Fruit fly (Drosophila melanogaster) whole organism, embryonic: Measurements from ENCODE around the gene tomb.

Source experiments
- C15 ChIP-seq: fragments of 200-800 bp; sonication (Bioruptor generic); IDR thresholded peaks from 3 replicates; pipeline ENCODE4 v1.3.6; 2022; ENCODE audit warnings: missing biosample characterization, missing genetic modification characterization
- CG10274 ChIP-seq: fragments of 200-800 bp; sonication (Bioruptor generic); optimal IDR thresholded peaks from 3 replicates; lab custom pipeline; 2017; ENCODE audit warnings: missing biosample characterization, mild to moderate bottlenecking, missing genetic modification characterization
- CG10462 ChIP-seq: fragments of 200-800 bp; sonication (Bioruptor generic); optimal IDR thresholded peaks from 2 replicates; lab custom pipeline; 2016; ENCODE audit warnings: missing biosample characterization, missing genetic modification characterization
- CG10959 ChIP-seq: fragments of 200-800 bp; sonication (Bioruptor generic); IDR thresholded peaks from 2 replicates; pipeline ENCODE4 v1.3.6; 2022; ENCODE audit warnings: missing biosample characterization, missing genetic modification characterization
- CG11504 ChIP-seq: fragments of 200-800 bp; sonication (Bioruptor generic); optimal IDR thresholded peaks from 3 replicates; lab custom pipeline; 2019; ENCODE audit warnings: missing biosample characterization, mild to moderate bottlenecking, missing genetic modification characterization, moderate library complexity
- CG14860 ChIP-seq: fragments of 200-800 bp; sonication (Bioruptor generic); IDR thresholded peaks from 3 replicates; pipeline ENCODE4 v1.3.6; 2022; ENCODE audit warnings: missing biosample characterization, missing genetic modification characterization; ENCODE audit not compliant: partially characterized antibody
- CG16779 ChIP-seq: fragments of 200-800 bp; sonication (Bioruptor generic); IDR thresholded peaks from 2 replicates; pipeline ENCODE4 v1.3.6; 2022; ENCODE audit warnings: missing biosample characterization, missing genetic modification characterization
- CG17568 ChIP-seq: fragments of 200-800 bp; sonication (Bioruptor generic); optimal IDR thresholded peaks from 2 replicates; lab custom pipeline; 2018; ENCODE audit warnings: missing biosample characterization, mild to moderate bottlenecking, missing genetic modification characterization, moderate library complexity
- CG3065 ChIP-seq: fragments of 200-800 bp; sonication (Bioruptor generic); optimal IDR thresholded peaks from 2 replicates; lab custom pipeline; 2016; ENCODE audit warnings: missing biosample characterization, missing genetic modification characterization
- CG32532 ChIP-seq: fragments of 200-800 bp; sonication (Bioruptor generic); IDR thresholded peaks from 2 replicates; pipeline ENCODE4 v1.3.6; 2022; ENCODE audit warnings: missing biosample characterization, missing genetic modification characterization
- CG32772 ChIP-seq: fragments of 200-800 bp; sonication (Bioruptor generic); IDR thresholded peaks from 2 replicates; pipeline ENCODE4 v1.3.6; 2022; ENCODE audit warnings: missing biosample characterization, missing genetic modification characterization
- CG3281 ChIP-seq: fragments of 200-800 bp; sonication (Bioruptor generic); optimal IDR thresholded peaks from 3 replicates; lab custom pipeline; 2017; ENCODE audit warnings: missing biosample characterization, mild to moderate bottlenecking, missing genetic modification characterization
- CG6254 ChIP-seq: fragments of 200-800 bp; sonication (Bioruptor generic); optimal IDR thresholded peaks from 3 replicates; lab custom pipeline; 2017; ENCODE audit warnings: mild to moderate bottlenecking, missing biosample characterization, missing genetic modification reagents, missing genetic modification characterization
- CG7271 ChIP-seq: fragments of 200-800 bp; sonication (Bioruptor generic); optimal IDR thresholded peaks from 2 replicates; lab custom pipeline; 2018; ENCODE audit warnings: missing biosample characterization, mild to moderate bottlenecking, missing genetic modification characterization, moderate library complexity
- CG9437 ChIP-seq: fragments of 200-800 bp; sonication (Bioruptor generic); optimal IDR thresholded peaks from 2 replicates; lab custom pipeline; 2018; ENCODE audit warnings: missing biosample characterization, mild to moderate bottlenecking, missing genetic modification characterization
- CkIIα-i1 ChIP-seq: fragments of 200-800 bp; sonication (Bioruptor generic); IDR thresholded peaks from 2 replicates; pipeline ENCODE4 v1.3.6; 2022; ENCODE audit warnings: missing biosample characterization, missing genetic modification characterization
- D ChIP-seq, 2 experiments: fragments of 200-800 bp in 1 of 2; fragments of >200 bp in 1 of 2; sonication (Bioruptor generic) in 1 of 2; optimal IDR thresholded peaks; 2 replicates in 1 of 2; 3 replicates in 1 of 2; lab custom pipeline; 2017; ENCODE audit warnings: mild to moderate bottlenecking in 1 of 2, missing biosample characterization in 1 of 2, missing genetic modification characterization in 1 of 2, missing genetic modification reagents in 1 of 2
- Dbx ChIP-seq: fragments of 200-800 bp; sonication (Bioruptor generic); IDR thresholded peaks from 3 replicates; pipeline ENCODE4 v1.3.6; 2022; ENCODE audit warnings: missing biosample characterization, missing genetic modification characterization
- Deaf1 ChIP-seq: fragments of 200-800 bp; optimal IDR thresholded peaks from 3 replicates; lab custom pipeline; 2019; ENCODE audit warnings: missing biosample characterization, mild to moderate bottlenecking, missing genetic modification characterization, moderate library complexity
- Dip2 ChIP-seq: fragments of 200-800 bp; sonication (Bioruptor generic); IDR thresholded peaks from 2 replicates; pipeline ENCODE4 v1.3.6; 2022; ENCODE audit warnings: missing biosample characterization, missing genetic modification characterization
- E2f2 ChIP-seq: fragments of 200-800 bp; sonication (Bioruptor generic); IDR thresholded peaks from 2 replicates; pipeline ENCODE4 v1.3.6; 2022; ENCODE audit warnings: missing biosample characterization, missing genetic modification characterization
- GATAe ChIP-seq: fragments of 200-800 bp; sonication (Bioruptor generic); conservative IDR thresholded peaks from 2 replicates; pipeline ENCODE4 v1.3.6; 2022; ENCODE audit warnings: missing biosample characterization, missing genetic modification characterization
- Hey ChIP-seq: fragments of 200-800 bp; sonication (Bioruptor generic); optimal IDR thresholded peaks from 3 replicates; lab custom pipeline; 2018; ENCODE audit warnings: missing biosample characterization, mild to moderate bottlenecking, missing genetic modification characterization
- Hr39 ChIP-seq: fragments of >200 bp; optimal IDR thresholded peaks from 2 replicates; lab custom pipeline; 2017
- Hr51 ChIP-seq, 2 experiments: fragments of 200-800 bp; sonication (Bioruptor generic); optimal IDR thresholded peaks; 2 replicates in 1 of 2; 3 replicates in 1 of 2; lab custom pipeline; 2016 to 2018; ENCODE audit warnings: missing biosample characterization in 2 of 2, missing genetic modification characterization in 2 of 2, mild to moderate bottlenecking in 1 of 2, moderate library complexity in 1 of 2
- Mrtf ChIP-seq: fragments of 200-800 bp; sonication (Bioruptor generic); IDR thresholded peaks from 3 replicates; pipeline ENCODE4 v1.3.6; 2022; ENCODE audit warnings: missing biosample characterization, missing genetic modification characterization
- NK7.1 ChIP-seq: fragments of 200-800 bp; sonication (Bioruptor generic); optimal IDR thresholded peaks from 3 replicates; lab custom pipeline; 2016; ENCODE audit warnings: missing biosample characterization, missing genetic modification characterization
- Sox102F ChIP-seq: fragments of 200-800 bp; sonication (Bioruptor generic); optimal IDR thresholded peaks from 2 replicates; lab custom pipeline; 2018; ENCODE audit warnings: missing biosample characterization, mild to moderate bottlenecking, missing genetic modification characterization, moderate library complexity
- YL-1 ChIP-seq: fragments of 200-800 bp; sonication (Bioruptor generic); optimal IDR thresholded peaks from 3 replicates; lab custom pipeline; 2017; ENCODE audit warnings: missing biosample characterization, mild to moderate bottlenecking, missing genetic modification characterization
- al ChIP-seq: fragments of 200-800 bp; sonication (Bioruptor generic); IDR thresholded peaks from 2 replicates; pipeline ENCODE4 v1.3.6; 2022; ENCODE audit warnings: missing biosample characterization, missing genetic modification characterization
- aop ChIP-seq: fragments of 200-800 bp; sonication (Bioruptor generic); IDR thresholded peaks from 2 replicates; pipeline ENCODE4 v1.3.6; 2022; ENCODE audit warnings: missing biosample characterization, missing genetic modification characterization
- emc ChIP-seq: fragments of 200-800 bp; sonication (Bioruptor generic); optimal IDR thresholded peaks from 2 replicates; lab custom pipeline; 2016; ENCODE audit warnings: missing biosample characterization, missing genetic modification characterization
- fd96Cb ChIP-seq: fragments of 200-800 bp; sonication (Bioruptor generic); optimal IDR thresholded peaks from 2 replicates; lab custom pipeline; 2018; ENCODE audit warnings: missing biosample characterization, mild to moderate bottlenecking, missing genetic modification characterization, moderate library complexity
- gro ChIP-seq: fragments of 200-800 bp; sonication (Bioruptor generic); optimal IDR thresholded peaks from 2 replicates; lab custom pipeline; 2016; ENCODE audit warnings: missing biosample characterization, missing genetic modification characterization
- hbn ChIP-seq: fragments of 200-800 bp; sonication (Bioruptor generic); IDR thresholded peaks from 2 replicates; pipeline ENCODE4 v1.3.6; 2022; ENCODE audit warnings: missing biosample characterization, missing genetic modification characterization; ENCODE audit not compliant: partially characterized antibody
- jing ChIP-seq: fragments of 200-800 bp; sonication (Bioruptor generic); optimal IDR thresholded peaks from 2 replicates; lab custom pipeline; 2018; ENCODE audit warnings: missing biosample characterization, mild to moderate bottlenecking, missing genetic modification characterization
- jumu ChIP-seq: fragments of 200-800 bp; sonication (Bioruptor generic); optimal IDR thresholded peaks from 3 replicates; lab custom pipeline; 2016; ENCODE audit warnings: missing biosample characterization, missing genetic modification characterization
- lilli ChIP-seq: fragments of 200-800 bp; sonication (Bioruptor generic); optimal IDR thresholded peaks from 3 replicates; lab custom pipeline; 2016; ENCODE audit warnings: missing biosample characterization, missing genetic modification characterization
- pnt ChIP-seq: fragments of 200-800 bp; sonication (Bioruptor generic); optimal IDR thresholded peaks from 3 replicates; lab custom pipeline; 2016; ENCODE audit warnings: missing biosample characterization, missing genetic modification characterization
- prd ChIP-seq, 3 experiments: fragments of >200 bp in 2 of 3; fragments of 200-800 bp in 1 of 3; sonication (Bioruptor generic) in 1 of 3; optimal IDR thresholded peaks in 2 of 3; IDR thresholded peaks in 1 of 3; 2 replicates in 2 of 3; 3 replicates in 1 of 3; pipeline versions ENCODE4 v1.3.6 to Lab custom; 2017 to 2022; ENCODE audit warnings: missing biosample characterization in 1 of 3, missing genetic modification characterization in 1 of 3
- pum ChIP-seq: fragments of 200-800 bp; sonication (Bioruptor generic); optimal IDR thresholded peaks from 2 replicates; lab custom pipeline; 2016; ENCODE audit warnings: missing biosample characterization, missing genetic modification characterization
- shn ChIP-seq: fragments of 200-800 bp; sonication (Bioruptor generic); optimal IDR thresholded peaks from 3 replicates; lab custom pipeline; 2016; ENCODE audit warnings: missing biosample characterization, missing genetic modification characterization
- stwl ChIP-seq: fragments of 200-800 bp; sonication (Bioruptor generic); optimal IDR thresholded peaks from 3 replicates; lab custom pipeline; 2018; ENCODE audit warnings: missing biosample characterization, mild to moderate bottlenecking, missing genetic modification characterization, moderate library complexity
- sug ChIP-seq: fragments of 200-800 bp; optimal IDR thresholded peaks from 2 replicates; lab custom pipeline; 2019; ENCODE audit warnings: missing biosample characterization, mild to moderate bottlenecking, missing genetic modification characterization, moderate library complexity
- trem ChIP-seq: fragments of 200-800 bp; optimal IDR thresholded peaks from 3 replicates; lab custom pipeline; 2019; ENCODE audit warnings: missing biosample characterization, mild to moderate bottlenecking, missing genetic modification characterization, moderate library complexity
- vvl ChIP-seq: fragments of 200-800 bp; sonication (Bioruptor generic); IDR thresholded peaks from 2 replicates; pipeline ENCODE4 v1.3.6; 2022; ENCODE audit warnings: missing biosample characterization, missing genetic modification characterization
- zf30C ChIP-seq: fragments of 200-800 bp; sonication (Bioruptor generic); optimal IDR thresholded peaks from 3 replicates; lab custom pipeline; 2018; ENCODE audit warnings: missing biosample characterization, mild to moderate bottlenecking, missing genetic modification characterization
- zfh2 ChIP-seq: fragments of 200-800 bp; sonication (Bioruptor generic); optimal IDR thresholded peaks from 2 replicates; lab custom pipeline; 2016; ENCODE audit warnings: missing biosample characterization, missing genetic modification characterization

The tomb gene

dm6 chr2L:5546518-5547287 is 10.1 kb upstream of the tomb start, which contains the start of gene Oscillin (continued):
- no peak for TF ChIP-seq shn
- no peak for TF ChIP-seq zf30C (GFP tag; lab: Kevin White, UChicago)
- TF ChIP-seq CG3281 (GFP tag; lab: Kevin White, UChicago), result peak; percentile 80
- peak; percentile 50; the same call in 1 of the 2 replicates for TF ChIP-seq hbn
- TF ChIP-seq CG6254 (GFP tag; lab: Kevin White, UChicago), result peak; percentile 85
- peak; percentile 75; the same call in 1 of the 3 replicates for TF ChIP-seq Mrtf (GFP tag; lab: Robert Waterston, UW)
- TF ChIP-seq Deaf1, result peak; percentile 69
- peak; percentile 94 for TF ChIP-seq CG10274
- TF ChIP-seq aop (GFP tag; lab: Robert Waterston, UW), result no peak
- peak; percentile 79 for TF ChIP-seq Dbx (GFP tag; lab: Robert Waterston, UW)
- TF ChIP-seq CG9437, result peak; percentile 40
- no peak for TF ChIP-seq Dip2 (GFP tag; lab: Robert Waterston, UW)
- no peak for TF ChIP-seq CG10462
- TF ChIP-seq CG7271 (tag; lab: Kevin White, UChicago), result peak; percentile 35
- TF ChIP-seq CG10959 (GFP tag; lab: Robert Waterston, UW), result peak; percentile 24; the same call in 1 of the 2 replicates
- peak; percentile 74 for TF ChIP-seq al
- peak; percentile 90 for TF ChIP-seq CG32532
- TF ChIP-seq CG14860, result peak; percentile 83
- TF ChIP-seq Hr39 (lab: Kevin White, UChicago), result no peak
- TF ChIP-seq vvl (GFP tag; lab: Robert Waterston, UW), result peak; percentile 94
- no peak for TF ChIP-seq CkIIα-i1 (GFP tag; lab: Robert Waterston, UW)
- TF ChIP-seq trem (tag; lab: Kevin White, UChicago), result peak; percentile 69
- TF ChIP-seq CG17568, result no peak
- peak; percentile 57 for TF ChIP-seq lilli
- no peak for TF ChIP-seq pnt (GFP tag; lab: Kevin White, UChicago)
- TF ChIP-seq Sox102F, result peak; percentile 91
- no peak for TF ChIP-seq jumu (GFP tag; lab: Kevin White, UChicago)
- TF ChIP-seq GATAe (GFP tag; lab: Robert Waterston, UW), result no peak
- no peak for TF ChIP-seq NK7.1 (GFP tag; lab: Kevin White, UChicago)
- peak; percentile 36 to 92 for TF ChIP-seq Hr51 (GFP tag; optimal IDR thresholded peaks at IDR 0.05; lab: Kevin White, UChicago)
- TF ChIP-seq jing (GFP tag; lab: Kevin White, UChicago), result no peak
- TF ChIP-seq gro (GFP tag; lab: Kevin White, UChicago), result peak; percentile 14
- TF ChIP-seq YL-1, result peak; percentile 49
- no peak for TF ChIP-seq Hey
- peak; percentile 66 for TF ChIP-seq sug (tag; lab: Kevin White, UChicago)
- TF ChIP-seq emc, result no peak
- TF ChIP-seq prd (optimal IDR thresholded peaks at IDR 0.05; lab: Kevin White, UChicago), result no peak
- TF ChIP-seq prd (GFP tag; IDR thresholded peaks at IDR 0.05; lab: Robert Waterston, UW), result peak; percentile 79
- peak; percentile 50; the same call in 1 of the 2 replicates for TF ChIP-seq E2f2 (GFP tag; lab: Robert Waterston, UW)
- peak; percentile 67 for TF ChIP-seq CG3065
- no peak for TF ChIP-seq zfh2 (GFP tag; lab: Kevin White, UChicago)
- TF ChIP-seq stwl (tag; lab: Kevin White, UChicago), result peak; percentile 88
- TF ChIP-seq pum (GFP tag; lab: Kevin White, UChicago), result peak; percentile 13
- peak; percentile 82 for TF ChIP-seq CG32772 (GFP tag; lab: Robert Waterston, UW)
- TF ChIP-seq D (optimal IDR thresholded peaks at IDR 0.05; lab: Kevin White, UChicago), result no peak
- peak; percentile 77 for TF ChIP-seq D (GFP tag; optimal IDR thresholded peaks at IDR 0.05; lab: Kevin White, UChicago)
- 0 out of 3 replicates have a peak, but pooled peaks have one; percentile 48 for TF ChIP-seq C15 (GFP tag; lab: Robert Waterston, UW)
- TF ChIP-seq fd96Cb (tag; lab: Kevin White, UChicago), result peak; percentile 80
- no peak for TF ChIP-seq CG16779
- TF ChIP-seq CG11504, result peak; percentile 88
